Worm (Caenorhabditis elegans) whole organism, mixed stage, embryonic: ENCODE data around the gene F22E12.3.

ENCODE experiments used
- M03D4.4 ChIP-seq: sonication (generic microtip); optimal IDR thresholded peaks from 2 replicates; lab custom pipeline; 2017; ENCODE audit warnings: mild to moderate bottlenecking, missing genetic modification characterization, missing compliant biosample characterization
- blmp-1 ChIP-seq: fragments of 150-350 bp; optimal IDR thresholded peaks from 2 replicates; lab custom pipeline; 2014; ENCODE audit warnings: missing biosample characterization, missing genetic modification characterization
- ceh-39 ChIP-seq: fragments of 150-350 bp; optimal IDR thresholded peaks from 2 replicates; lab custom pipeline; 2014; ENCODE audit warnings: missing biosample characterization, missing genetic modification characterization
- ceh-43 ChIP-seq: fragments of 200-800 bp; sonication (Bioruptor generic); optimal IDR thresholded peaks from 2 replicates; lab custom pipeline; 2018; ENCODE audit warnings: mild to moderate bottlenecking, missing genetic modification characterization, moderate library complexity, missing compliant biosample characterization
- ceh-83 ChIP-seq: fragments of 200-800 bp; sonication (Bioruptor generic); optimal IDR thresholded peaks from 2 replicates; lab custom pipeline; 2018; ENCODE audit warnings: mild to moderate bottlenecking, missing genetic modification characterization, missing compliant biosample characterization
- ces-1 ChIP-seq: fragments of 150-350 bp; optimal IDR thresholded peaks from 2 replicates; lab custom pipeline; 2014; ENCODE audit warnings: missing biosample characterization, missing genetic modification reagents, missing genetic modification characterization
- cnd-1 ChIP-seq: fragments of 200-800 bp; sonication (Bioruptor generic); optimal IDR thresholded peaks from 2 replicates; lab custom pipeline; 2018; ENCODE audit warnings: mild to moderate bottlenecking, missing genetic modification characterization, missing compliant biosample characterization
- drap-1 ChIP-seq: fragments of 200-800 bp; sonication (Bioruptor generic); optimal IDR thresholded peaks from 3 replicates; lab custom pipeline; 2018; ENCODE audit warnings: mild to moderate bottlenecking, missing genetic modification characterization, missing compliant biosample characterization
- elt-1 ChIP-seq: sonication (generic microtip); optimal IDR thresholded peaks from 2 replicates; lab custom pipeline; 2017; ENCODE audit warnings: missing genetic modification characterization, mild to moderate bottlenecking, missing compliant biosample characterization, antibody characterized with exemption, moderate library complexity, borderline replicate concordance; ENCODE audit not compliant: insufficient read depth
- elt-3 ChIP-seq: fragments of 150-350 bp; optimal IDR thresholded peaks from 2 replicates; lab custom pipeline; 2014; ENCODE audit warnings: missing biosample characterization, missing genetic modification characterization
- flh-1 ChIP-seq: fragments of 200-800 bp; sonication (Bioruptor generic); optimal IDR thresholded peaks from 2 replicates; lab custom pipeline; 2018; ENCODE audit warnings: mild to moderate bottlenecking, missing genetic modification characterization, moderate library complexity, missing compliant biosample characterization
- ham-2 ChIP-seq: fragments of 200-800 bp; sonication (Bioruptor generic); optimal IDR thresholded peaks from 2 replicates; lab custom pipeline; 2018; ENCODE audit warnings: mild to moderate bottlenecking, missing genetic modification characterization, missing compliant biosample characterization
- hlh-1 ChIP-seq: fragments of 150-350 bp; optimal IDR thresholded peaks from 2 replicates; lab custom pipeline; 2014; ENCODE audit warnings: missing biosample characterization, missing genetic modification reagents, missing genetic modification characterization
- lin-32 ChIP-seq: fragments of 200-800 bp; sonication (Bioruptor generic); optimal IDR thresholded peaks from 2 replicates; lab custom pipeline; 2018; ENCODE audit warnings: mild to moderate bottlenecking, missing genetic modification characterization, missing compliant biosample characterization
- lsy-2 ChIP-seq: fragments of 150-350 bp; optimal IDR thresholded peaks from 2 replicates; lab custom pipeline; 2014; ENCODE audit warnings: missing biosample characterization, missing genetic modification characterization
- mab-5 ChIP-seq: fragments of 150-350 bp; optimal IDR thresholded peaks from 2 replicates; lab custom pipeline; 2014; ENCODE audit warnings: missing biosample characterization, missing genetic modification characterization
- mep-1 ChIP-seq: fragments of 150-350 bp; optimal IDR thresholded peaks from 2 replicates; lab custom pipeline; 2017; ENCODE audit warnings: missing biosample characterization, missing genetic modification reagents, missing genetic modification characterization, inconsistent platforms
- mls-2 ChIP-seq: sonication (generic microtip); optimal IDR thresholded peaks from 2 replicates; lab custom pipeline; 2016; ENCODE audit warnings: mild to moderate bottlenecking, missing genetic modification characterization, moderate library complexity, missing compliant biosample characterization
- nhr-12 ChIP-seq: fragments of 150-350 bp; optimal IDR thresholded peaks from 2 replicates; lab custom pipeline; 2014; ENCODE audit warnings: missing biosample characterization, missing genetic modification characterization
- nhr-2 ChIP-seq: fragments of 150-350 bp; optimal IDR thresholded peaks from 2 replicates; lab custom pipeline; 2014; ENCODE audit warnings: missing biosample characterization, missing genetic modification characterization
- nhr-237 ChIP-seq: fragments of 150-350 bp; optimal IDR thresholded peaks from 2 replicates; lab custom pipeline; 2014; ENCODE audit warnings: missing biosample characterization, missing genetic modification characterization
- nhr-28 ChIP-seq: fragments of 150-350 bp; optimal IDR thresholded peaks from 2 replicates; lab custom pipeline; 2014; ENCODE audit warnings: missing biosample characterization, missing genetic modification characterization
- nhr-76 ChIP-seq: sonication (generic microtip); optimal IDR thresholded peaks from 2 replicates; lab custom pipeline; 2017; ENCODE audit warnings: missing biosample characterization, missing genetic modification characterization
- snpc-4 ChIP-seq: fragments of 150-350 bp; optimal IDR thresholded peaks from 2 replicates; lab custom pipeline; 2014; ENCODE audit warnings: missing biosample characterization, missing genetic modification characterization
- sptf-1 ChIP-seq: sonication (generic microtip); optimal IDR thresholded peaks from 2 replicates; lab custom pipeline; 2017; ENCODE audit warnings: mild to moderate bottlenecking, missing genetic modification characterization, moderate library complexity, missing compliant biosample characterization
- tbx-8 ChIP-seq: fragments of 200-800 bp; sonication (Bioruptor generic); optimal IDR thresholded peaks from 2 replicates; lab custom pipeline; 2018; ENCODE audit warnings: mild to moderate bottlenecking, missing genetic modification characterization, moderate library complexity, missing compliant biosample characterization
- unc-120 ChIP-seq: sonication (generic microtip); optimal IDR thresholded peaks from 2 replicates; lab custom pipeline; 2017; ENCODE audit warnings: missing genetic modification characterization, missing compliant biosample characterization; ENCODE audit not compliant: poor library complexity, severe bottlenecking
- unc-39 ChIP-seq: fragments of 150-350 bp; optimal IDR thresholded peaks from 2 replicates; lab custom pipeline; 2014; ENCODE audit warnings: missing biosample characterization, missing genetic modification characterization
- unc-62 ChIP-seq: fragments of 150-350 bp; optimal IDR thresholded peaks from 2 replicates; lab custom pipeline; 2014; ENCODE audit warnings: missing biosample characterization, missing genetic modification reagents, missing genetic modification characterization
- zip-8 ChIP-seq: fragments of 150-350 bp; optimal IDR thresholded peaks from 2 replicates; lab custom pipeline; 2014; ENCODE audit warnings: missing biosample characterization, missing genetic modification characterization
- ztf-11 ChIP-seq: fragments of 150-350 bp; optimal IDR thresholded peaks from 2 replicates; lab custom pipeline; 2014; ENCODE audit warnings: missing biosample characterization, missing genetic modification characterization

Gene F22E12.3

DNA sequence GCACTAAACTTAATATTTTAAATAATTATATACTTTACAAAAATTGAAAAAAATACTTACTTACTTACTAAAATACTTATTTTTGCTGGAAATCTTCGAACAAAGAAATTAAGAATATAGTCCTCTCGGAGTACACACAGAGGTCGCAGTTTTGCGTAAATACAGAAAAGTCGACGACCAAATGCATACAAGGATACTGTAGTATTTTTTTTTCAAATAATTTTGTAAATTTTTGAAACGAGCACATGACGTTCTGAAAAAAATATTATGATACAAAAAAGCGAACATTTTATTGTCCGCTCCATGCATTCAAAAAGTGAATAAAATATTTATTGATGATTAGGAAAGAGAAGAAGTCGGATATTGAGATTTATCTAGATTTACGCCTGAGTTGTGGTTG lies 36.9 kb downstream of the F22E12.3 start, which contains the start of gene apc-10:
Gene apc-10, minus strand, starts transcription at position 101 of the 400 bp plus-strand sequence.
- TF ChIP-seq ceh-83 (GFP tag; lab: Kevin White, UChicago) (no peak), unc-62 (GFP tag; lab: Kevin White, UChicago) (no peak), ceh-43 (GFP tag; lab: Kevin White, UChicago) (no peak), elt-1 (tag; lab: Kevin White, UChicago) (no peak), blmp-1 (no peak), lin-32 (GFP tag; lab: Kevin White, UChicago) (no peak), mep-1 (tag; lab: Kevin White, UChicago) (no peak), elt-3 (tag; lab: Kevin White, UChicago) (no peak), ham-2 (GFP tag; lab: Kevin White, UChicago) (no peak), tbx-8 (GFP tag; lab: Kevin White, UChicago) (no peak), nhr-76 (no peak), ztf-11 (tag; lab: Kevin White, UChicago) (no peak), nhr-237 (tag; lab: Kevin White, UChicago) (no peak), nhr-12 (tag; lab: Kevin White, UChicago) (no peak), unc-120 (no peak), ces-1 (GFP tag; lab: Kevin White, UChicago) (no peak), hlh-1 (tag; lab: Kevin White, UChicago) (no peak), nhr-2 (tag; lab: Kevin White, UChicago) (no peak), unc-39 (tag; lab: Kevin White, UChicago) (no peak), mls-2 (tag; lab: Kevin White, UChicago) (no peak)

DNA sequence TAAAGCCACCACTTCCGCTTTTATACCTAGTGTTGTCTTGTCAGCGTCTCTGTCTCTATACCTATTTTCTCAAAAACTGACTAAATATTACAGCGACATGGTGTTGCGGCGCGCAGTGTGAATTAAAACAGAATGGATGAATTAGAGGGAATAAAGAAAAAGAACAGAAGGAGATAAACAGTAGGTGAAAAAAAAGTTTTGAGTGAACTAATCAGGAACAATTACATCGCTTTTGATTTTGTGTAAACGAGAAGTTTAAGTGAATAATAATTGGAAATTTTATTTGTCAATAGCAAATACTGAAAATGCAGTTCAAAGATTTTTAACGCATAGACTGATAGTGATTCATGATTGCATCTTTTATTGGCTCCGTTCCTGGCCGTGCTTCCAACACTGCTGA lies 38.1 kb downstream of the F22E12.3 start, which contains the start of gene col-12:
Gene col-12, minus strand, starts transcription at position 101 of the 400 bp plus-strand sequence.
- TF ChIP-seq nhr-28 (tag; lab: Kevin White, UChicago), result no peak
- TF ChIP-seq ces-1 (GFP tag; lab: Kevin White, UChicago), result no peak
- TF ChIP-seq mab-5, result no peak
- no peak for TF ChIP-seq nhr-237 (tag; lab: Kevin White, UChicago)
- TF ChIP-seq ceh-43 (GFP tag; lab: Kevin White, UChicago), result no peak
- no peak for TF ChIP-seq flh-1 (GFP tag; lab: Kevin White, UChicago)
- no peak for TF ChIP-seq lin-32 (GFP tag; lab: Kevin White, UChicago)
- TF ChIP-seq snpc-4 (tag; lab: Kevin White, UChicago), result no peak
- TF ChIP-seq drap-1 (GFP tag; lab: Kevin White, UChicago), result no peak
- no peak for TF ChIP-seq zip-8
- no peak for TF ChIP-seq sptf-1 (tag; lab: Kevin White, UChicago)
- no peak for TF ChIP-seq mep-1 (tag; lab: Kevin White, UChicago)
- TF ChIP-seq ceh-39 (tag; lab: Kevin White, UChicago), result no peak
- TF ChIP-seq cnd-1 (tag; lab: Kevin White, UChicago), result no peak
- TF ChIP-seq M03D4.4 (tag; lab: Kevin White, UChicago), result no peak

DNA sequence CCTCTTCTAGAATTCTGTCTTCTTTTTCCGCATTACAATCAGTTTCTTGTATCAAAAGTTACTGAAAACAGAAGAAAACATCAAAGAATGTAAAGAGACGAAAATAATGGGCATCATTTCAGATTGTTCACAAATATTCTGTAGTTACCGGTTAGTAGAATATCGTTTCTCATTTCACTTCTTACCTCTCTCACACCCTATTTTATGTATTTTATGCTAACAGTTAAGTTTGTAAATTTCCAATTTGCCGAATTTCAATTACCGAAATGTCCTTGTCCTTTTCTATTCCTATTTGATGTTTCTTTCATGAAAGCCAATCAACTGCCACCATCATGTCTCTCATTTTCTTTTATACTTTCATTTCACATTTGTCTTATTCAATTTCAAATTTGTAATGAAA lies 39.7 kb downstream of the F22E12.3 start:
- TF ChIP-seq lsy-2 (tag; lab: Kevin White, UChicago), result no peak
- no peak for TF ChIP-seq nhr-2 (tag; lab: Kevin White, UChicago)
- TF ChIP-seq nhr-28 (tag; lab: Kevin White, UChicago), result no peak
- TF ChIP-seq M03D4.4 (tag; lab: Kevin White, UChicago), result no peak
- no peak for TF ChIP-seq nhr-237 (tag; lab: Kevin White, UChicago)
- TF ChIP-seq blmp-1, result no peak
- TF ChIP-seq elt-1 (tag; lab: Kevin White, UChicago), result no peak
- no peak for TF ChIP-seq mab-5
- no peak for TF ChIP-seq flh-1 (GFP tag; lab: Kevin White, UChicago)
- TF ChIP-seq hlh-1 (tag; lab: Kevin White, UChicago), result no peak
- no peak for TF ChIP-seq unc-39 (tag; lab: Kevin White, UChicago)
- no peak for TF ChIP-seq sptf-1 (tag; lab: Kevin White, UChicago)

DNA sequence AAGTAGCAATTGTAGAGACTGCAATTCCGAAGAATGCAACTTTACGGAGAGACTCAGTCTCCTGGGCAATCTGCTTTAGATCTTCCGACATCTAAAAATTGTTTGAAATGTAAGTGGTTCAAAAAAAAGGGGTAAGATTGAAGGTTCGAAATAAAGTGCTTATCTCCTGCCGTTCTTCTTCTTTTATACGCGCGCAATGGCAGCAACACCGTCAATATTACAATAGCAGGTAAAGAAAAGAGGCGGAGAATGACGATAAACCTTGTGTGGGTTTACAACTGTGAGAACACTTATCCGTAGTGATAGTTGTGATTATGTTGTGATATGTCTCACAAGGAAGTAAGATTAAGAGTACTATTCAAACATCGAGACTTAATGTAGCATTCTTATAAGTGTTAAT lies 41.4 kb downstream of the F22E12.3 start, which contains the start of gene col-13:
Gene col-13, minus strand, starts transcription at position 101 of the 400 bp plus-strand sequence.
- no peak for TF ChIP-seq hlh-1 (tag; lab: Kevin White, UChicago)
- TF ChIP-seq ceh-83 (GFP tag; lab: Kevin White, UChicago), result no peak
- no peak for TF ChIP-seq zip-8
- no peak for TF ChIP-seq drap-1 (GFP tag; lab: Kevin White, UChicago)
- no peak for TF ChIP-seq unc-120
- no peak for TF ChIP-seq nhr-12 (tag; lab: Kevin White, UChicago)
- no peak for TF ChIP-seq mep-1 (tag; lab: Kevin White, UChicago)
